Fruit fly (Drosophila melanogaster) whole organism, embryonic: ENCODE measurements around the gene CG43925.

ENCODE experiments used
- Blimp-1 ChIP-seq: fragments of 200-800 bp; sonication (Bioruptor generic); optimal IDR thresholded peaks from 3 replicates; lab custom pipeline; 2018; ENCODE audit warnings: missing biosample characterization, missing genetic modification characterization, mild to moderate bottlenecking, moderate library complexity, missing genetic modification reagents
- Bteb2 ChIP-seq: fragments of 200-800 bp; sonication (Bioruptor generic); optimal IDR thresholded peaks from 2 replicates; lab custom pipeline; 2016; ENCODE audit warnings: missing biosample characterization, missing genetic modification characterization
- CG10321 ChIP-seq: fragments of 200-800 bp; sonication (Bioruptor generic); IDR thresholded peaks from 2 replicates; pipeline ENCODE4 v1.3.6; 2022; ENCODE audit warnings: missing biosample characterization, missing genetic modification characterization
- CG10654 ChIP-seq: fragments of 200-800 bp; sonication (Bioruptor generic); optimal IDR thresholded peaks from 2 replicates; lab custom pipeline; 2016; ENCODE audit warnings: missing biosample characterization, missing genetic modification characterization
- CG10959 ChIP-seq: fragments of 200-800 bp; sonication (Bioruptor generic); IDR thresholded peaks from 2 replicates; pipeline ENCODE4 v1.3.6; 2022; ENCODE audit warnings: missing biosample characterization, missing genetic modification characterization
- CG11398 ChIP-seq: fragments of 200-800 bp; sonication (Bioruptor generic); optimal IDR thresholded peaks from 2 replicates; lab custom pipeline; 2016; ENCODE audit warnings: missing biosample characterization, missing genetic modification characterization
- CG12104 ChIP-seq: fragments of 200-800 bp; sonication (Bioruptor generic); optimal IDR thresholded peaks from 3 replicates; lab custom pipeline; 2016; ENCODE audit warnings: missing biosample characterization, missing genetic modification characterization
- CG14050 ChIP-seq: fragments of 200-800 bp; sonication (Bioruptor generic); IDR thresholded peaks from 3 replicates; pipeline ENCODE4 v1.3.6; 2022; ENCODE audit warnings: missing biosample characterization, missing genetic modification characterization
- CG1602 ChIP-seq: fragments of 200-800 bp; sonication (Bioruptor generic); optimal IDR thresholded peaks from 3 replicates; lab custom pipeline; 2016; ENCODE audit warnings: missing biosample characterization, missing genetic modification characterization
- CG16779 ChIP-seq: fragments of 200-800 bp; sonication (Bioruptor generic); IDR thresholded peaks from 2 replicates; pipeline ENCODE4 v1.3.6; 2022; ENCODE audit warnings: missing biosample characterization, missing genetic modification characterization
- CG17328 ChIP-seq: fragments of 200-800 bp; sonication (Bioruptor generic); IDR thresholded peaks from 2 replicates; pipeline ENCODE4 v1.3.6; 2022; ENCODE audit warnings: missing biosample characterization, missing genetic modification characterization
- CG18011 ChIP-seq: fragments of 200-800 bp; sonication (Bioruptor generic); optimal IDR thresholded peaks from 2 replicates; lab custom pipeline; 2017; ENCODE audit warnings: missing biosample characterization, missing genetic modification characterization, mild to moderate bottlenecking, moderate library complexity, missing genotype
- CG18476 ChIP-seq: fragments of 200-800 bp; sonication (Bioruptor generic); optimal IDR thresholded peaks from 2 replicates; lab custom pipeline; 2016; ENCODE audit warnings: missing biosample characterization, mild to moderate bottlenecking, missing genetic modification characterization
- CG2202 ChIP-seq: fragments of 200-800 bp; sonication (Bioruptor generic); optimal IDR thresholded peaks from 2 replicates; lab custom pipeline; 2018; ENCODE audit warnings: missing biosample characterization, mild to moderate bottlenecking, missing genetic modification characterization
- CG2712 ChIP-seq: fragments of 200-800 bp; optimal IDR thresholded peaks from 3 replicates; lab custom pipeline; 2019; ENCODE audit warnings: missing biosample characterization, mild to moderate bottlenecking, missing genetic modification characterization, moderate library complexity
- CG3838 ChIP-seq: fragments of 200-800 bp; sonication (Bioruptor generic); optimal IDR thresholded peaks from 3 replicates; lab custom pipeline; 2016; ENCODE audit warnings: missing biosample characterization, missing genetic modification characterization
- CG4820 ChIP-seq: fragments of 200-800 bp; sonication (Bioruptor generic); optimal IDR thresholded peaks from 3 replicates; lab custom pipeline; 2016; ENCODE audit warnings: missing biosample characterization, missing genetic modification characterization
- CG4854 ChIP-seq: fragments of 200-800 bp; sonication (Bioruptor generic); optimal IDR thresholded peaks from 2 replicates; lab custom pipeline; 2016; ENCODE audit warnings: missing biosample characterization, missing genetic modification characterization, inconsistent platforms
- CG6683 ChIP-seq: fragments of 200-800 bp; sonication (Bioruptor generic); optimal IDR thresholded peaks from 2 replicates; lab custom pipeline; 2017; ENCODE audit warnings: missing biosample characterization, mild to moderate bottlenecking, missing genetic modification characterization, missing genetic modification reagents
- CG6791 ChIP-seq: fragments of 200-800 bp; sonication (Bioruptor generic); IDR thresholded peaks from 3 replicates; pipeline ENCODE4 v1.3.6; 2022; ENCODE audit warnings: missing biosample characterization, missing genetic modification characterization; ENCODE audit not compliant: partially characterized antibody
- CG8290 ChIP-seq, 3 experiments: fragments of 200-800 bp; sonication (Bioruptor generic); optimal IDR thresholded peaks; 2 replicates each; lab custom pipeline; 2016 to 2019; ENCODE audit warnings: missing biosample characterization in 3 of 3, missing genetic modification characterization in 3 of 3, mild to moderate bottlenecking in 2 of 3, moderate library complexity in 1 of 3
- CG8359 ChIP-seq: fragments of 200-800 bp; sonication (Bioruptor generic); optimal IDR thresholded peaks from 2 replicates; lab custom pipeline; 2017; ENCODE audit warnings: missing biosample characterization, mild to moderate bottlenecking, missing genetic modification characterization, borderline replicate concordance
- CG8388 ChIP-seq: fragments of 200-800 bp; sonication (Bioruptor generic); optimal IDR thresholded peaks from 2 replicates; lab custom pipeline; 2019; ENCODE audit warnings: missing biosample characterization, mild to moderate bottlenecking, missing genetic modification characterization, moderate library complexity
- CG8765 ChIP-seq: fragments of 200-800 bp; sonication (Bioruptor generic); IDR thresholded peaks from 2 replicates; pipeline ENCODE4 v1.3.6; 2022; ENCODE audit warnings: missing biosample characterization, missing genetic modification characterization
- CG8924 ChIP-seq: fragments of 200-800 bp; optimal IDR thresholded peaks from 3 replicates; lab custom pipeline; 2019; ENCODE audit warnings: missing biosample characterization, mild to moderate bottlenecking, missing genetic modification characterization, moderate library complexity
- CG9932 ChIP-seq: fragments of 200-800 bp; sonication (Bioruptor generic); IDR thresholded peaks from 2 replicates; pipeline ENCODE4 v1.3.6; 2022; ENCODE audit warnings: missing biosample characterization, missing genetic modification characterization
- CHES-1-like ChIP-seq: fragments of 200-800 bp; sonication (Bioruptor generic); optimal IDR thresholded peaks from 2 replicates; lab custom pipeline; 2016; ENCODE audit warnings: missing biosample characterization, missing genetic modification characterization
- CTCF ChIP-seq: fragments of 200-800 bp; sonication (Bioruptor generic); optimal IDR thresholded peaks from 2 replicates; lab custom pipeline; 2017; ENCODE audit warnings: missing biosample characterization, mild to moderate bottlenecking, missing genetic modification characterization, moderate library complexity
- Camta ChIP-seq: fragments of 200-800 bp; sonication (Bioruptor generic); optimal IDR thresholded peaks from 2 replicates; lab custom pipeline; 2016; ENCODE audit warnings: missing biosample characterization, missing genetic modification characterization
- HHEX ChIP-seq: fragments of 200-800 bp; sonication (Bioruptor generic); optimal IDR thresholded peaks from 3 replicates; lab custom pipeline; 2017; ENCODE audit warnings: missing biosample characterization, mild to moderate bottlenecking, missing genetic modification characterization, missing genetic modification reagents
- Lim3 ChIP-seq: fragments of 200-800 bp; sonication (Bioruptor generic); IDR thresholded peaks from 2 replicates; pipeline ENCODE4 v1.3.6; 2022; ENCODE audit warnings: missing biosample characterization, missing genetic modification characterization
- MBD-R2 ChIP-seq: fragments of 200-800 bp; sonication (Bioruptor generic); IDR thresholded peaks from 2 replicates; pipeline ENCODE4 v1.3.6; 2022; ENCODE audit warnings: missing biosample characterization, missing genetic modification characterization
- Mrtf ChIP-seq: fragments of 200-800 bp; sonication (Bioruptor generic); IDR thresholded peaks from 3 replicates; pipeline ENCODE4 v1.3.6; 2022; ENCODE audit warnings: missing biosample characterization, missing genetic modification characterization
- Nf-YB ChIP-seq: fragments of 200-800 bp; sonication (Bioruptor generic); optimal IDR thresholded peaks from 3 replicates; lab custom pipeline; 2019; ENCODE audit warnings: missing biosample characterization, mild to moderate bottlenecking, missing genetic modification characterization, moderate library complexity
- Poxn ChIP-seq: fragments of 200-800 bp; sonication (Bioruptor generic); IDR thresholded peaks from 2 replicates; pipeline ENCODE4 v1.3.6; 2022; ENCODE audit warnings: missing biosample characterization, missing genetic modification characterization
- Sox102F ChIP-seq: fragments of 200-800 bp; sonication (Bioruptor generic); optimal IDR thresholded peaks from 2 replicates; lab custom pipeline; 2018; ENCODE audit warnings: missing biosample characterization, mild to moderate bottlenecking, missing genetic modification characterization, moderate library complexity
- bbx ChIP-seq: fragments of 200-800 bp; sonication (Bioruptor generic); IDR thresholded peaks from 2 replicates; pipeline ENCODE4 v1.3.6; 2022; ENCODE audit warnings: missing biosample characterization, missing genetic modification characterization; ENCODE audit not compliant: partially characterized antibody
- crol ChIP-seq: fragments of 200-800 bp; sonication (Bioruptor generic); IDR thresholded peaks from 2 replicates; pipeline ENCODE4 v1.3.6; 2022; ENCODE audit warnings: missing biosample characterization, missing genetic modification characterization
- en ChIP-seq: fragments of 200-800 bp; sonication (Bioruptor generic); optimal IDR thresholded peaks from 2 replicates; lab custom pipeline; 2016; ENCODE audit warnings: missing biosample characterization, missing genetic modification characterization
- fd102C ChIP-seq: fragments of 200-800 bp; sonication (Bioruptor generic); optimal IDR thresholded peaks from 2 replicates; lab custom pipeline; 2018; ENCODE audit warnings: missing biosample characterization, mild to moderate bottlenecking, missing genetic modification characterization, moderate library complexity
- gce ChIP-seq: fragments of 200-800 bp; sonication (Bioruptor generic); IDR thresholded peaks from 3 replicates; pipeline ENCODE4 v1.3.6; 2022; ENCODE audit warnings: missing biosample characterization, missing genetic modification characterization
- gem ChIP-seq: fragments of 200-800 bp; sonication (Bioruptor generic); optimal IDR thresholded peaks from 2 replicates; lab custom pipeline; 2019; ENCODE audit warnings: missing biosample characterization, mild to moderate bottlenecking, missing genetic modification characterization, moderate library complexity
- ken ChIP-seq: fragments of 200-800 bp; sonication (Bioruptor generic); IDR thresholded peaks from 3 replicates; pipeline ENCODE4 v1.3.6; 2022; ENCODE audit warnings: missing biosample characterization, missing genetic modification characterization
- oc ChIP-seq: fragments of 200-800 bp; sonication (Bioruptor generic); optimal IDR thresholded peaks from 2 replicates; lab custom pipeline; 2018; ENCODE audit warnings: missing biosample characterization, mild to moderate bottlenecking, missing genetic modification characterization, moderate library complexity
- pb ChIP-seq: fragments of 200-800 bp; sonication (Bioruptor generic); optimal IDR thresholded peaks from 3 replicates; lab custom pipeline; 2016; ENCODE audit warnings: missing biosample characterization, missing genetic modification characterization
- pum ChIP-seq: fragments of 200-800 bp; sonication (Bioruptor generic); optimal IDR thresholded peaks from 2 replicates; lab custom pipeline; 2016; ENCODE audit warnings: missing biosample characterization, missing genetic modification characterization
- rib ChIP-seq: fragments of 200-800 bp; sonication (Bioruptor generic); IDR thresholded peaks from 2 replicates; pipeline ENCODE4 v1.3.6; 2022; ENCODE audit warnings: missing biosample characterization, missing genetic modification characterization
- schlank ChIP-seq: fragments of 200-800 bp; sonication (Bioruptor generic); optimal IDR thresholded peaks from 2 replicates; lab custom pipeline; 2018; ENCODE audit warnings: missing biosample characterization, mild to moderate bottlenecking, missing genetic modification characterization
- seq ChIP-seq: fragments of 200-800 bp; sonication (Bioruptor generic); IDR thresholded peaks from 2 replicates; pipeline ENCODE4 v1.3.6; 2022; ENCODE audit warnings: missing biosample characterization, missing genetic modification characterization
- tin ChIP-seq: fragments of 200-800 bp; sonication (Bioruptor generic); optimal IDR thresholded peaks from 3 replicates; lab custom pipeline; 2016; ENCODE audit warnings: missing biosample characterization, missing genetic modification characterization

Gene CG43925

dm6 chr2L:13145035-13145683, 31.1 kb upstream of the CG43925 start (continued):
- peak; percentile 58 for TF ChIP-seq tin (GFP tag; lab: Kevin White, UChicago)
- 0 out of 2 replicates have a peak, but pooled peaks have one; percentile 14 for TF ChIP-seq CG10321 (GFP tag; lab: Robert Waterston, UW)
- no peak for TF ChIP-seq CG8765 (GFP tag; lab: Robert Waterston, UW)
- TF ChIP-seq gem (tag; lab: Kevin White, UChicago), result peak; percentile 86
- TF ChIP-seq schlank (tag; lab: Kevin White, UChicago), result peak; percentile 6
- peak; percentile 58 for TF ChIP-seq CG4820 (GFP tag; lab: Kevin White, UChicago)
- TF ChIP-seq MBD-R2 (GFP tag; lab: Robert Waterston, UW), result peak; percentile 51; the same call in 1 of the 2 replicates
- peak; percentile 60 for TF ChIP-seq CG18476 (GFP tag; lab: Kevin White, UChicago)
- no peak for TF ChIP-seq CG3838 (GFP tag; lab: Kevin White, UChicago)
- peak; percentile 49 for TF ChIP-seq CG1602 (GFP tag; lab: Kevin White, UChicago)
- TF ChIP-seq seq (GFP tag; lab: Robert Waterston, UW), result peak; percentile 61; the same call in 1 of the 2 replicates
- TF ChIP-seq ken (GFP tag; lab: Robert Waterston, UW), result 0 out of 3 replicates have a peak, but pooled peaks have one; percentile 56
- no peak for TF ChIP-seq CG2202 (tag; lab: Kevin White, UChicago)
- peak; percentile 41 for TF ChIP-seq en
- peak; percentile 62 for TF ChIP-seq pb
- peak; percentile 69 for TF ChIP-seq pum (GFP tag; lab: Kevin White, UChicago)
- TF ChIP-seq Nf-YB (GFP tag; lab: Kevin White, UChicago), result peak; percentile 35
- peak; percentile 77 for TF ChIP-seq CG8924 (tag; lab: Kevin White, UChicago)
- TF ChIP-seq Poxn (GFP tag; lab: Robert Waterston, UW), result peak; percentile 50; the same call in 1 of the 2 replicates
- TF ChIP-seq CG6683 (GFP tag; lab: Kevin White, UChicago), result peak; percentile 55
- peak; percentile 91 for TF ChIP-seq CG9932 (GFP tag; lab: Robert Waterston, UW)
- TF ChIP-seq oc (tag; lab: Kevin White, UChicago), result peak; percentile 49
- TF ChIP-seq CG18011 (GFP tag; lab: Kevin White, UChicago), result peak; percentile 10
- no peak for TF ChIP-seq crol (GFP tag; lab: Robert Waterston, UW)
- peak; percentile 86 for TF ChIP-seq Bteb2
- TF ChIP-seq gce (GFP tag; lab: Robert Waterston, UW), result 0 out of 3 replicates have a peak, but pooled peaks have one; percentile 59
- TF ChIP-seq CG2712 (tag; lab: Kevin White, UChicago), result peak; percentile 69
- TF ChIP-seq HHEX (GFP tag; lab: Kevin White, UChicago), result peak; percentile 76
- peak; percentile 59 for TF ChIP-seq CG12104 (GFP tag; lab: Kevin White, UChicago)
- peak; percentile 62 for TF ChIP-seq Blimp-1 (GFP tag; lab: Kevin White, UChicago)
- peak; percentile 80; the same call in 2 of the 3 replicates for TF ChIP-seq Mrtf (GFP tag; lab: Robert Waterston, UW)
- no peak for TF ChIP-seq bbx (GFP tag; lab: Robert Waterston, UW)
- peak; percentile 18 for TF ChIP-seq CG11398
- peak; percentile 73; the same call in 1 of the 2 replicates for TF ChIP-seq rib (GFP tag; lab: Robert Waterston, UW)
- TF ChIP-seq Camta (GFP tag; lab: Kevin White, UChicago), result peak; percentile 60
- TF ChIP-seq CG8359, result no peak
- TF ChIP-seq CG8388 (GFP tag; lab: Kevin White, UChicago), result peak; percentile 27
- peak; percentile 73 for TF ChIP-seq CG16779
- TF ChIP-seq CG6791 (GFP tag; lab: Robert Waterston, UW), result no peak
- TF ChIP-seq CG10959 (GFP tag; lab: Robert Waterston, UW), result no peak
- peak; percentile 68 for TF ChIP-seq CG14050 (GFP tag; lab: Robert Waterston, UW)
- peak; percentile 38; the same call in 1 of the 2 replicates for TF ChIP-seq CG17328 (GFP tag; lab: Robert Waterston, UW)
- no peak for TF ChIP-seq CG8290 (GFP tag; optimal IDR thresholded peaks at IDR 0.05; lab: Kevin White, UChicago)
- TF ChIP-seq CG8290 (tag; optimal IDR thresholded peaks at IDR 0.05; lab: Kevin White, UChicago), result peak in 1 of 2 experiments; percentile 42
- TF ChIP-seq CTCF, result no peak
- TF ChIP-seq CG4854, result peak; percentile 65
- peak; percentile 51 for TF ChIP-seq CG10654 (GFP tag; lab: Kevin White, UChicago)
- no peak for TF ChIP-seq Lim3 (GFP tag; lab: Robert Waterston, UW)
- TF ChIP-seq Sox102F (GFP tag; lab: Kevin White, UChicago), result peak; percentile 74
- peak; percentile 60 for TF ChIP-seq CHES-1-like (GFP tag; lab: Kevin White, UChicago)
- TF ChIP-seq fd102C (GFP tag; lab: Kevin White, UChicago), result no peak
